Fruit fly (Drosophila melanogaster): ENCODE data around the gene CG12522.
A peak's percentile ranks its signal among the peaks of the same experiment; 100 is the strongest.

Gene CG12522

DNA sequence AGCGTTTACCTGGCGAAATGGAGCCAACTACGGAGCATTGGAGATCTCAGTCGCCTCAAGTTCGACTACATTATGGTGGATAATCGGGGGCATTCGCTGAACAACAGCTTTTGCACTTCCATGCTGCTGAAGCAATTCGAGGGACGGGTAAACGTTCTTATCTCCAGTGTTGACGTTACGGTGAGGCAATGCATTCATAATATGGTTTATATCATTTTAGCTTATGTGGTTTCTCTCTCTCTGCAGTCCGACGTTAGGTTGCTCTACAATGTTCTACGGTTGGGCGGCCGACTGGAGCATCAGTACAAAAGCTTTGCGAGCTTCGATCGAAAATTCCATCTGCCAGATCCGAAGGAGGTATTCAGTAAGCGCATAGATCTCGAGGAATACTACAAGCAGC is 42.2 kb upstream of the CG12522 start:
- TF ChIP-seq Dif (GFP tag; optimal IDR thresholded peaks at IDR 0.05; ENCODE audit: partially characterized antibody) (no peak), psq (GFP tag; optimal IDR thresholded peaks at IDR 0.05) (no peak), HLH106 (tag; optimal IDR thresholded peaks at IDR 0.05) (no peak), GATAd (GFP tag; optimal IDR thresholded peaks at IDR 0.05) (no peak), Myc (optimal IDR thresholded peaks at IDR 0.05) (no peak), Rel (GFP tag; optimal IDR thresholded peaks at IDR 0.05) (no peak), Rel (tag; optimal IDR thresholded peaks at IDR 0.05) (peak; percentile 34), ey (GFP tag; optimal IDR thresholded peaks at IDR 0.05) (no peak), tai (GFP tag; optimal IDR thresholded peaks at IDR 0.05) (no peak)

DNA sequence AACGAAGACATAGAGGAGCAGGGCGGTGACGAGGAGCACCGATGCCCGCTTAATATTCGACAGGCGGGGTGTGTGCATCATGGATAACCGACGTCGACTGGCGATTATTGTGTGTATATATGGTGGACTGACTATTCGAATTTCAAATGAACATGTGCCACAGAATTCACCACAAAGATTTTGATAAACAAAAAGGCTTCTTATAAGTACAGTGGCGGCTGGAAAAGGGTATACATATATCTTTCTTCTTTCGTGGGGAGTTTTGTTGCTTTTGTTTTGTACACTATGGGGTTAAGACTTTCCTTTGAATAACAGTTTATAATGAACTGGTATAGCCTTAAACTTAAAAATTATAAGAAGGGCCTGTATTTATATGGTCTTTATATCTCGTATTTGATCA is 38.3 kb upstream of the CG12522 start, which contains the start of gene CG6310:
TSS of gene CG6310 (minus strand) at position 101 of the 400 bp plus-strand sequence.
- TF ChIP-seq Hr78 (GFP tag; optimal IDR thresholded peaks at IDR 0.05) (no peak), brk (GFP tag; optimal IDR thresholded peaks at IDR 0.05) (no peak), pan (optimal IDR thresholded peaks at IDR 0.05) (no peak), HLH106 (tag; optimal IDR thresholded peaks at IDR 0.05) (no peak), N (GFP tag; optimal IDR thresholded peaks at IDR 0.05) (no peak), Dfd (GFP tag; optimal IDR thresholded peaks at IDR 0.05) (no peak)

DNA sequence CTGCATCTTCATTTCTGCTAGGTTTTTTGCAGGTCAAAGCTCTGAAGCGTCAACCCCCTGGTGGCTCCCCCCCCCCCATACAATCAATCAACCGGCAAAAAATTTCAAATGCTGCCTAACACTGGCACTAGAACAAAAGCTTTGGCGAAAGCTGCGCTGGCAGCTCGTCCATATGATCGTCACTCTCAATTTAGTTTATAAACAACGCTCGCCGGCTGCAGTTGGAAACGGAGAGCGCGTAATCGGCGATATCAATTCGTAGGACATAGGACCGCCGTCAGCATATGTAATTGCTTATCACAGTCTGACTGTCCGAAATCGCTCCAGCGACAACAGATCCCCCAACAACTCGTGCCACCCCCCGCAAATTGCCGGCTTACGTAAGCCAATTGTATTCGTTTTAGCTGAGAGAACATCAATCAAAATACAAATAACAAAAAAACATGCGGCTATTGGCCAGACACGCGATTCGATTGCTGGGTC is 37.6 kb upstream of the CG12522 start, which contains the start of gene Mocs1:
TSS of gene Mocs1 (plus strand) at position 155 of the 483 bp plus-strand sequence.
- TF ChIP-seq Sp1 (GFP tag; optimal IDR thresholded peaks at IDR 0.05): peak; percentile 31
- TF ChIP-seq pan (optimal IDR thresholded peaks at IDR 0.05): no peak
- peak; percentile 49 for TF ChIP-seq Hnf4 (GFP tag; optimal IDR thresholded peaks at IDR 0.05)
- peak in 1 of 2 experiments; percentile 43 for TF ChIP-seq foxo (GFP tag; optimal IDR thresholded peaks at IDR 0.05)
- TF ChIP-seq sv (GFP tag; optimal IDR thresholded peaks at IDR 0.05): no peak
- no peak for TF ChIP-seq Rel (GFP tag; optimal IDR thresholded peaks at IDR 0.05)
- TF ChIP-seq Rel (tag; optimal IDR thresholded peaks at IDR 0.05): peak; percentile 24
- TF ChIP-seq psq (GFP tag; optimal IDR thresholded peaks at IDR 0.05): no peak
- peak; percentile 77 for TF ChIP-seq Hr83 (GFP tag; optimal IDR thresholded peaks at IDR 0.05; ENCODE audit: poor library complexity, severe bottlenecking)
- no peak for TF ChIP-seq brk (GFP tag; optimal IDR thresholded peaks at IDR 0.05)
- TF ChIP-seq jim (GFP tag; optimal IDR thresholded peaks at IDR 0.05): peak; percentile 11
- TF ChIP-seq HLH106 (tag; optimal IDR thresholded peaks at IDR 0.05): no peak
- no peak for TF ChIP-seq lola (GFP tag; optimal IDR thresholded peaks at IDR 0.05)
- peak; percentile 56 for TF ChIP-seq rgr (GFP tag; optimal IDR thresholded peaks at IDR 0.05)
- TF ChIP-seq Dif (GFP tag; optimal IDR thresholded peaks at IDR 0.05; ENCODE audit: partially characterized antibody): peak; percentile 47
- no peak for TF ChIP-seq h (GFP tag; optimal IDR thresholded peaks at IDR 0.05)
- TF ChIP-seq OdsH (GFP tag; optimal IDR thresholded peaks at IDR 0.05): peak; percentile 14

DNA sequence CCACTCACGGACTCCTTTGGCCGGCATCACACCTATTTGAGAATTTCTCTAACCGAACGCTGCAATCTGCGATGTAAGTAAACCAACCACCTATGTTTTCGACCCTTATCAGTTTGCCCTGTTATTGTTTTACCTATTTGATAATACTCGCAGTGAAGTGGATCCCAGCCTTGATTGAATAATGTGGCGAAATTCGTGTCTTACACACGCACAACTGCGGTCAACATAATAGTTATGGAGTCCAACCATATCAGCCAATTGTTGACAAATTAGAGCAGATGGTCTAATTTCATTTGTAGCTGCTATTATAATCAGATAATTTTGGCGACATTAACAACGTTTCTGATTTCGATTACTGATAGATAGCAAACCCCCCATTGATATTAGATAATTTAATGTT is 37.0 kb upstream of the CG12522 start:
- TF ChIP-seq Hr78 (GFP tag; optimal IDR thresholded peaks at IDR 0.05) (no peak), psq (GFP tag; optimal IDR thresholded peaks at IDR 0.05) (no peak), Mio (GFP tag; optimal IDR thresholded peaks at IDR 0.05) (no peak), Sp1 (GFP tag; optimal IDR thresholded peaks at IDR 0.05) (no peak), fru (GFP tag; optimal IDR thresholded peaks at IDR 0.05) (no peak), foxo (GFP tag; optimal IDR thresholded peaks at IDR 0.05) (no peak), Hnf4 (GFP tag; optimal IDR thresholded peaks at IDR 0.05) (no peak), dsf (GFP tag; optimal IDR thresholded peaks at IDR 0.05; ENCODE audit: borderline replicate concordance) (no peak), CG9705 (GFP tag; optimal IDR thresholded peaks at IDR 0.05) (no peak), Dif (GFP tag; optimal IDR thresholded peaks at IDR 0.05; ENCODE audit: partially characterized antibody) (no peak), sv (GFP tag; optimal IDR thresholded peaks at IDR 0.05) (no peak), tai (GFP tag; optimal IDR thresholded peaks at IDR 0.05) (no peak), lola (GFP tag; optimal IDR thresholded peaks at IDR 0.05) (no peak), ey (GFP tag; optimal IDR thresholded peaks at IDR 0.05) (no peak), rgr (GFP tag; optimal IDR thresholded peaks at IDR 0.05) (no peak), h (GFP tag; optimal IDR thresholded peaks at IDR 0.05) (no peak)

DNA sequence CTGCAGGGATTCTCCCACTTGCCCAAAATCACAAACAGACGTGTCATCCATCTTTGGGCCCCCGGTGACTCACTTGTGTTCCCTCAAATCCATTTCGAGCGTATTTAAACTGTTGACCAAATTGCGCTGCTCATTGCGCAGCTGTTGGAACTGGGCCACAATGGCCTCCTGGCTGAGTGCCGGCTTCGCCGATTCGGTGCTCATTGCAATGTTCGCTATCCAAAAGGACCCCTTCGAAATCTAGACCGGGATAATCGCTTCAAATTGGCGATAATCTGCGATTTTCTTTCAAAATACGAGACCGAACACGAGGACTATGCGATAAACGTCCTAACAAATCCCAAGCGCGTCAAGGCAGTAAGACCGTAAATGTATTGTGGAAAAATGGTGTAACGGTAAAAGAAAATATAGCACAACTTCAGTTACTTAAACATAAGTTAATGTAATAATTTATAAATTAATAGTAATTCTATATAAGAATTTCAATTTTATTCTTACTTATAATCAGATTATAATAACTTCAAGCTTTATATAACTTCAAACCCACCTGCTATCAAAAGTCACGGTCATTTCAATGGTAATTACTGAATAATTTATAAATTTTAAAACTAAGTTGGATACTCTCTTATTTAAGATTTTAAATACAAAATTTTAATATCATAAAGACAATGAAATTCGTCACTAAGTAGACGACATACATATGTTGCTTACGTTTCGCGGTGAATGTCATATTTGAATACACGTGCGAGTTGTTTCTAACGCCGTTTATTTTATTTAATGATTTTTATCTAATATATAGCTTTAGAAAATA is 33.8 kb upstream of the CG12522 start, which contains the start of the genes Pfdn2 and Noc1:
TSS of gene Pfdn2 (minus strand) at position 346 of the 811 bp plus-strand sequence.
TSS of gene Noc1 (plus strand) at position 727 of the 811 bp plus-strand sequence.
- TF ChIP-seq dsf (GFP tag; optimal IDR thresholded peaks at IDR 0.05; ENCODE audit: borderline replicate concordance) (peak; percentile 51), lola (GFP tag; optimal IDR thresholded peaks at IDR 0.05) (no peak), CG32264 (GFP tag; optimal IDR thresholded peaks at IDR 0.05) (no peak), psq (GFP tag; optimal IDR thresholded peaks at IDR 0.05) (peak; percentile 54), Abd-B (GFP tag; optimal IDR thresholded peaks at IDR 0.05) (no peak), Myc (optimal IDR thresholded peaks at IDR 0.05) (peak; percentile 55), CrebA (GFP tag; optimal IDR thresholded peaks at IDR 0.05; ENCODE audit: borderline replicate concordance) (no peak), Dif (GFP tag; optimal IDR thresholded peaks at IDR 0.05; ENCODE audit: partially characterized antibody) (no peak), Sp1 (GFP tag; optimal IDR thresholded peaks at IDR 0.05) (no peak), sv (GFP tag; optimal IDR thresholded peaks at IDR 0.05) (peak; percentile 24), Hr83 (GFP tag; optimal IDR thresholded peaks at IDR 0.05; ENCODE audit: poor library complexity, severe bottlenecking) (no peak), CG9705 (GFP tag; optimal IDR thresholded peaks at IDR 0.05) (no peak)

All from whole organism, wandering third instar larva.